Fruit fly (Drosophila melanogaster): ENCODE results near the gene CG44038.
A peak's percentile ranks its signal among the peaks of the same experiment; 100 is the strongest.

Gene CG44038

DNA sequence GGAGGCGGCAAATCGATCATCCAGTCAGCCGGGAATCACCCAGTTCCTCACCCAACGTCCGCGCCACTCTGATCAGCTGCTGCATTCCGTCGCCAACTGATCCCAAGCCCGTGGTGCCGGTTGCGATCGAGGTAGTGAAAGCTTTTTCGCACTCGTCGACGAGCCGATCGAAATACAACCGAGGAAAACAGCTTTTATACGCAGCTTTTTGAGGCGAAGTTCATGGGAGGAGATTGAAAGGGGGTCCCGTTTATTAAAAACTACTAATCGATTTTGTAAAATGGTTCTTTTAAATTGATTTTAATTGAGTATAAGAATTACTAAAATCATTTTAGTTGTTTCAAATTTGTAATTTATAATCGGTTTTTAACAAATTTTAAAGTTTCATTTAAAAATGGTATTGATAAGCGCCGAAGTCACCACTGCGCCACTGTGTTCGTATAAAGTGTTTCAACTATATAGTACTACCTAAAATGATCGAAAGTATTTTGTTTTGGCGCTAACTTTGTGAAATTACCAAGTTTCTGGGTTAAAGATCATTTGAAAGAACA is 39.3 kb upstream of the CG44038 start, which contains the start of gene CG4860 (continued):
- TF ChIP-seq CG18764 (GFP tag; optimal IDR thresholded peaks at IDR 0.05) (peak; percentile 75), CG17829 (tag; optimal IDR thresholded peaks at IDR 0.05) (peak; percentile 85), Dbx (GFP tag; IDR thresholded peaks at IDR 0.05) (peak; percentile 88), dmrt99B (tag; optimal IDR thresholded peaks at IDR 0.05) (peak; percentile 88), Dad (GFP tag; optimal IDR thresholded peaks at IDR 0.05) (peak; percentile 87), tgo (GFP tag; IDR thresholded peaks at IDR 0.05) (peak; percentile 89), CG17328 (GFP tag; IDR thresholded peaks at IDR 0.05) (peak; percentile 82), CG3163 (GFP tag; optimal IDR thresholded peaks at IDR 0.05) (peak; percentile 45), Dfd (GFP tag; optimal IDR thresholded peaks at IDR 0.05) (no peak), CG33557 (GFP tag; optimal IDR thresholded peaks at IDR 0.05) (no peak), CG9876 (GFP tag; optimal IDR thresholded peaks at IDR 0.05) (peak; percentile 60), disco-r (GFP tag; optimal IDR thresholded peaks at IDR 0.05) (peak; percentile 65), sisA (GFP tag; IDR thresholded peaks at IDR 0.05) (peak; percentile 74), Tbp (GFP tag; optimal IDR thresholded peaks at IDR 0.05) (no peak), Poxn (GFP tag; IDR thresholded peaks at IDR 0.05) (peak; percentile 64; the same call in 1 of the 2 replicates), lbe (GFP tag; optimal IDR thresholded peaks at IDR 0.05) (peak; percentile 85), slbo (GFP tag; IDR thresholded peaks at IDR 0.05) (peak; percentile 94), Six4 (GFP tag; optimal IDR thresholded peaks at IDR 0.05) (peak; percentile 81), CG4730 (GFP tag; IDR thresholded peaks at IDR 0.05) (peak; percentile 80), CG8290 (GFP tag; optimal IDR thresholded peaks at IDR 0.05) (no peak), CG8290 (tag; optimal IDR thresholded peaks at IDR 0.05) (peak in 1 of 2 experiments; percentile 80), ranshi (GFP tag; IDR thresholded peaks at IDR 0.05) (peak; percentile 75; the same call in 1 of the 2 replicates), CG11398 (GFP tag; optimal IDR thresholded peaks at IDR 0.05) (peak; percentile 46), Ssrp (tag; optimal IDR thresholded peaks at IDR 0.05) (peak; percentile 83), CG30020 (tag; optimal IDR thresholded peaks at IDR 0.05) (no peak), CG1603 (tag; optimal IDR thresholded peaks at IDR 0.05) (peak; percentile 59), hkb (optimal IDR thresholded peaks at IDR 0.05) (no peak), hkb (GFP tag; IDR thresholded peaks at IDR 0.05) (peak; percentile 90), Dll (GFP tag; IDR thresholded peaks at IDR 0.05; ENCODE audit: partially characterized antibody) (no peak), CG15696 (tag; optimal IDR thresholded peaks at IDR 0.05) (peak; percentile 32), phol (tag; optimal IDR thresholded peaks at IDR 0.05) (peak; percentile 83), Lpt (GFP tag; optimal IDR thresholded peaks at IDR 0.05) (no peak), CG18262 (tag; optimal IDR thresholded peaks at IDR 0.05) (no peak), Atf3 (GFP tag; optimal IDR thresholded peaks at IDR 0.05) (peak; percentile 75), CG4854 (GFP tag; optimal IDR thresholded peaks at IDR 0.05) (peak; percentile 64), HLH54F (GFP tag; optimal IDR thresholded peaks at IDR 0.05) (peak; percentile 89), Hmx (GFP tag; optimal IDR thresholded peaks at IDR 0.05) (peak; percentile 80), stc (GFP tag; IDR thresholded peaks at IDR 0.05) (peak; percentile 83), CG10147 (GFP tag; optimal IDR thresholded peaks at IDR 0.05) (peak; percentile 76), Nf-YB (GFP tag; optimal IDR thresholded peaks at IDR 0.05) (peak; percentile 56), eyg (GFP tag; optimal IDR thresholded peaks at IDR 0.05) (peak; percentile 53), vfl (GFP tag; optimal IDR thresholded peaks at IDR 0.05) (peak; percentile 85), CG31224 (GFP tag; IDR thresholded peaks at IDR 0.05) (peak; percentile 80), MESR4 (GFP tag; optimal IDR thresholded peaks at IDR 0.05) (peak; percentile 19), gfzf (GFP tag; optimal IDR thresholded peaks at IDR 0.05) (no peak), CG7745 (tag; optimal IDR thresholded peaks at IDR 0.05) (no peak), CG10959 (GFP tag; IDR thresholded peaks at IDR 0.05) (no peak), p53 (GFP tag; optimal IDR thresholded peaks at IDR 0.05) (peak; percentile 69), CG3281 (GFP tag; optimal IDR thresholded peaks at IDR 0.05) (peak; percentile 89), org-1 (GFP tag; optimal IDR thresholded peaks at IDR 0.05) (peak; percentile 80), klu (GFP tag; IDR thresholded peaks at IDR 0.05) (peak; percentile 78), CG10565 (GFP tag; optimal IDR thresholded peaks at IDR 0.05) (peak; percentile 23)

All from whole organism, embryonic.